Fruit fly (Drosophila melanogaster): ENCODE measurements around the gene Tb.
A peak's percentile ranks its signal among the peaks of the same experiment; 100 is the strongest.

Tb gene

dm6 chr3R:26654594-26654993 is 1.6 kb upstream of the Tb start (continued):
- TF ChIP-seq CG15696 (tag; optimal IDR thresholded peaks at IDR 0.05) (no peak), wek (GFP tag; optimal IDR thresholded peaks at IDR 0.05) (no peak), CG8765 (GFP tag; IDR thresholded peaks at IDR 0.05) (no peak), CG2889 (GFP tag; IDR thresholded peaks at IDR 0.05) (0 out of 3 replicates have a peak, but pooled peaks have one; percentile 7), ewg (GFP tag; optimal IDR thresholded peaks at IDR 0.05) (peak; percentile 51), CG18476 (GFP tag; optimal IDR thresholded peaks at IDR 0.05) (no peak), Hand (GFP tag; optimal IDR thresholded peaks at IDR 0.05) (peak; percentile 34), CG1602 (GFP tag; optimal IDR thresholded peaks at IDR 0.05) (peak; percentile 1), corto (GFP tag; optimal IDR thresholded peaks at IDR 0.05) (no peak), Fer1 (GFP tag; optimal IDR thresholded peaks at IDR 0.05) (peak; percentile 72), ash1 (GFP tag; optimal IDR thresholded peaks at IDR 0.05) (no peak), Optix (GFP tag; IDR thresholded peaks at IDR 0.05) (peak; percentile 50; the same call in 1 of the 3 replicates), CG7357 (GFP tag; IDR thresholded peaks at IDR 0.05) (0 out of 3 replicates have a peak, but pooled peaks have one; percentile 31), tup (GFP tag; optimal IDR thresholded peaks at IDR 0.05) (no peak), CG17568 (GFP tag; optimal IDR thresholded peaks at IDR 0.05) (no peak), Chrac-16 (GFP tag; optimal IDR thresholded peaks at IDR 0.05) (no peak), CG16779 (GFP tag; IDR thresholded peaks at IDR 0.05) (no peak), Max (GFP tag; optimal IDR thresholded peaks at IDR 0.05) (no peak), CG18599 (GFP tag; optimal IDR thresholded peaks at IDR 0.05) (peak; percentile 69), hb (GFP tag; IDR thresholded peaks at IDR 0.05; ENCODE audit: partially characterized antibody) (no peak), Mes4 (GFP tag; optimal IDR thresholded peaks at IDR 0.05) (peak; percentile 19), ken (GFP tag; IDR thresholded peaks at IDR 0.05) (peak; percentile 22; the same call in 1 of the 3 replicates), ind (GFP tag; optimal IDR thresholded peaks at IDR 0.05) (peak; percentile 66), bab2 (GFP tag; optimal IDR thresholded peaks at IDR 0.05) (peak; percentile 48), CG14441 (GFP tag; IDR thresholded peaks at IDR 0.05) (peak; percentile 77), CG4424 (GFP tag; optimal IDR thresholded peaks at IDR 0.05) (peak; percentile 27), jumu (GFP tag; optimal IDR thresholded peaks at IDR 0.05) (peak; percentile 35), Oli (tag; optimal IDR thresholded peaks at IDR 0.05) (peak; percentile 63), ac (GFP tag; optimal IDR thresholded peaks at IDR 0.05) (no peak), lola (GFP tag; optimal IDR thresholded peaks at IDR 0.05) (no peak), cwo (GFP tag; optimal IDR thresholded peaks at IDR 0.05) (peak; percentile 51), grau (tag; optimal IDR thresholded peaks at IDR 0.05) (no peak), Spps (tag; optimal IDR thresholded peaks at IDR 0.05) (no peak), dysf (GFP tag; IDR thresholded peaks at IDR 0.05) (peak; percentile 77), CG7963 (GFP tag; IDR thresholded peaks at IDR 0.05; ENCODE audit: partially characterized antibody) (no peak), pb (GFP tag; optimal IDR thresholded peaks at IDR 0.05) (no peak), pzg (GFP tag; optimal IDR thresholded peaks at IDR 0.05) (no peak), btn (GFP tag; optimal IDR thresholded peaks at IDR 0.05) (peak; percentile 17), Hr39 (optimal IDR thresholded peaks at IDR 0.05) (no peak), Eip74EF (GFP tag; optimal IDR thresholded peaks at IDR 0.05) (no peak), GATAe (GFP tag; conservative IDR thresholded peaks at IDR 0.05) (no peak), CG5953 (GFP tag; IDR thresholded peaks at IDR 0.05) (peak; percentile 37; the same call in 1 of the 2 replicates), CG31388 (GFP tag; optimal IDR thresholded peaks at IDR 0.05) (no peak), CG15601 (tag; optimal IDR thresholded peaks at IDR 0.05) (no peak), CG1024 (GFP tag; IDR thresholded peaks at IDR 0.05) (peak; percentile 23; the same call in 1 of the 2 replicates), Tbp (GFP tag; optimal IDR thresholded peaks at IDR 0.05) (no peak), Ravus (GFP tag; IDR thresholded peaks at IDR 0.05) (no peak), Sry-δ (GFP tag; optimal IDR thresholded peaks at IDR 0.05) (no peak), CG9437 (GFP tag; optimal IDR thresholded peaks at IDR 0.05) (no peak), CG10543 (GFP tag; optimal IDR thresholded peaks at IDR 0.05) (no peak), CG2202 (tag; optimal IDR thresholded peaks at IDR 0.05) (no peak)

All from whole organism, embryonic.